Fruit fly (Drosophila melanogaster) whole organism, pupa: ENCODE data around the gene CG17118.
A peak's percentile ranks its signal among the peaks of the same experiment; 100 is the strongest.

Source experiments
- CG10348 ChIP-seq: fragments of 200-800 bp; sonication (Bioruptor generic); IDR thresholded peaks from 2 replicates; pipeline ENCODE4 v1.3.6; 2022; ENCODE audit warnings: missing biosample characterization, missing genetic modification characterization
- CG12605 ChIP-seq: fragments of 200-800 bp; sonication (Bioruptor generic); IDR thresholded peaks from 2 replicates; pipeline ENCODE4 v1.3.6; 2022; ENCODE audit warnings: missing biosample characterization, missing genetic modification characterization
- CG13204 ChIP-seq: fragments of 200-800 bp; sonication (Bioruptor generic); optimal IDR thresholded peaks from 2 replicates; lab custom pipeline; 2018; ENCODE audit warnings: missing biosample characterization, mild to moderate bottlenecking, missing genetic modification characterization, moderate library complexity
- CG14655 ChIP-seq: fragments of 200-800 bp; sonication (Bioruptor generic); optimal IDR thresholded peaks from 3 replicates; lab custom pipeline; 2017; ENCODE audit warnings: mild to moderate bottlenecking, missing biosample characterization, missing genetic modification reagents, missing genetic modification characterization
- CG15710 ChIP-seq: fragments of 200-800 bp; sonication (Bioruptor generic); optimal IDR thresholded peaks from 2 replicates; lab custom pipeline; 2018; ENCODE audit warnings: missing biosample characterization, mild to moderate bottlenecking, missing genetic modification characterization, moderate library complexity
- CG17806 ChIP-seq: fragments of 200-800 bp; sonication (Bioruptor generic); optimal IDR thresholded peaks from 2 replicates; lab custom pipeline; 2018; ENCODE audit warnings: missing biosample characterization, mild to moderate bottlenecking, missing genetic modification characterization, moderate library complexity
- CG32121 ChIP-seq: fragments of 200-800 bp; sonication (Bioruptor generic); IDR thresholded peaks from 2 replicates; pipeline ENCODE4 v1.3.6; 2022; ENCODE audit warnings: missing biosample characterization, missing genetic modification characterization
- CG34367 ChIP-seq: fragments of 200-800 bp; sonication (Bioruptor generic); optimal IDR thresholded peaks from 2 replicates; lab custom pipeline; 2018; ENCODE audit warnings: missing biosample characterization, mild to moderate bottlenecking, missing genetic modification characterization
- CG4496 ChIP-seq: fragments of 200-800 bp; sonication (Bioruptor generic); IDR thresholded peaks from 3 replicates; pipeline ENCODE4 v1.3.6; 2022; ENCODE audit warnings: missing biosample characterization, missing genetic modification characterization
- CG8159 ChIP-seq: fragments of 200-800 bp; sonication (Bioruptor generic); optimal IDR thresholded peaks from 3 replicates; lab custom pipeline; 2018; ENCODE audit warnings: missing biosample characterization, mild to moderate bottlenecking, missing genetic modification characterization, moderate library complexity
- CG8301 ChIP-seq: fragments of 200-800 bp; sonication (Bioruptor generic); optimal IDR thresholded peaks from 2 replicates; lab custom pipeline; 2018; ENCODE audit warnings: missing biosample characterization, mild to moderate bottlenecking, missing genetic modification characterization
- CG9948 ChIP-seq: fragments of 200-800 bp; sonication (Bioruptor generic); optimal IDR thresholded peaks from 2 replicates; lab custom pipeline; 2018; ENCODE audit warnings: missing biosample characterization, mild to moderate bottlenecking, missing genetic modification characterization, moderate library complexity
- D1 ChIP-seq: fragments of 200-800 bp; sonication (Bioruptor generic); optimal IDR thresholded peaks from 2 replicates; lab custom pipeline; 2018; ENCODE audit warnings: missing biosample characterization, mild to moderate bottlenecking, missing genetic modification characterization, moderate library complexity
- EcR ChIP-seq: fragments of 200-800 bp; sonication (Bioruptor generic); optimal IDR thresholded peaks from 3 replicates; lab custom pipeline; 2019; ENCODE audit warnings: missing biosample characterization, missing genetic modification characterization, mild to moderate bottlenecking, moderate library complexity, missing genetic modification reagents
- Ets98B ChIP-seq: fragments of 200-800 bp; sonication (Bioruptor generic); IDR thresholded peaks from 2 replicates; pipeline ENCODE4 v1.3.6; 2022; ENCODE audit warnings: missing biosample characterization, missing genetic modification characterization
- Pif1A ChIP-seq: fragments of 200-800 bp; sonication (Bioruptor generic); optimal IDR thresholded peaks from 3 replicates; lab custom pipeline; 2016; ENCODE audit warnings: missing biosample characterization, missing genetic modification characterization
- Pif1B ChIP-seq: fragments of 200-800 bp; sonication (Bioruptor generic); optimal IDR thresholded peaks from 3 replicates; lab custom pipeline; 2016; ENCODE audit warnings: missing biosample characterization, missing genetic modification characterization
- Snoo ChIP-seq: fragments of 200-800 bp; sonication (Bioruptor generic); optimal IDR thresholded peaks from 3 replicates; lab custom pipeline; 2017; ENCODE audit warnings: missing biosample characterization, mild to moderate bottlenecking, missing genetic modification characterization, inconsistent platforms
- fd96Ca ChIP-seq: fragments of 200-800 bp; sonication (Bioruptor generic); IDR thresholded peaks from 3 replicates; pipeline ENCODE4 v1.3.6; 2022; ENCODE audit warnings: missing biosample characterization, missing genetic modification characterization
- gl ChIP-seq: fragments of 200-800 bp; sonication (Bioruptor generic); optimal IDR thresholded peaks from 2 replicates; lab custom pipeline; 2018; ENCODE audit warnings: missing biosample characterization, mild to moderate bottlenecking, missing genetic modification characterization
- rn ChIP-seq: fragments of 200-800 bp; sonication (Bioruptor generic); IDR thresholded peaks from 2 replicates; pipeline ENCODE4 v1.3.6; 2022; ENCODE audit warnings: missing biosample characterization, missing genetic modification characterization

Gene CG17118

dm6 chr2L:10729955-10730354 is at the start of gene CG17118:
TSS of gene CG17118 (plus strand) at chr2L:10730255.
- TF ChIP-seq CG9948 (tag; lab: Kevin White, UChicago) (no peak), CG15710 (no peak), EcR (GFP tag; lab: Kevin White, UChicago) (no peak), CG13204 (GFP tag; lab: Kevin White, UChicago) (no peak), CG32121 (GFP tag; lab: Robert Waterston, UW) (no peak), CG17806 (no peak), CG12605 (no peak), CG14655 (GFP tag; lab: Kevin White, UChicago) (no peak), rn (no peak), Pif1A (GFP tag; lab: Kevin White, UChicago) (no peak), CG8301 (tag; lab: Kevin White, UChicago) (no peak), CG4496 (no peak), D1 (no peak), CG10348 (no peak)

dm6 chr2L:10680584-10681080 is 49.4 kb upstream of the CG17118 start, which contains the start of gene CG17105:
TSS of gene CG17105 (plus strand) at chr2L:10681030.
- no peak for TF ChIP-seq CG8159
- TF ChIP-seq CG8301 (tag; lab: Kevin White, UChicago) = no peak
- no peak for TF ChIP-seq CG10348
- TF ChIP-seq CG4496 = 0 out of 3 replicates have a peak, but pooled peaks have one; percentile 20
- TF ChIP-seq CG13204 (GFP tag; lab: Kevin White, UChicago) = no peak
- TF ChIP-seq, all 21 proteins: peak for 1

dm6 chr2L:10681602-10682001 is 48.5 kb upstream of the CG17118 start, which contains the start of gene CG17107:
TSS of gene CG17107 (plus strand) at chr2L:10681902.
- TF ChIP-seq Pif1A (GFP tag; lab: Kevin White, UChicago) = no peak
- TF ChIP-seq gl (tag; lab: Kevin White, UChicago) = no peak
- TF ChIP-seq CG15710 = no peak
- no peak for TF ChIP-seq EcR (GFP tag; lab: Kevin White, UChicago)
- TF ChIP-seq CG4496 = no peak
- no peak for TF ChIP-seq rn
- no peak for TF ChIP-seq D1
- TF ChIP-seq CG8301 (tag; lab: Kevin White, UChicago) = no peak
- TF ChIP-seq CG34367 (tag; lab: Kevin White, UChicago) = no peak
- no peak for TF ChIP-seq CG12605
- TF ChIP-seq CG10348 = no peak
- no peak for TF ChIP-seq CG13204 (GFP tag; lab: Kevin White, UChicago)
- TF ChIP-seq Snoo (tag; lab: Kevin White, UChicago) = no peak
- TF ChIP-seq Pif1B (GFP tag; lab: Kevin White, UChicago) = no peak
- TF ChIP-seq CG14655 (GFP tag; lab: Kevin White, UChicago) = no peak
- TF ChIP-seq CG8159 = no peak
- no peak for TF ChIP-seq fd96Ca (GFP tag; lab: Robert Waterston, UW)
- TF ChIP-seq CG9948 (tag; lab: Kevin White, UChicago) = no peak

- TF ChIP-seq CG8301 (tag; lab: Kevin White, UChicago) (no peak), CG8159 (no peak), Ets98B (no peak), CG17806 (no peak), CG9948 (tag; lab: Kevin White, UChicago) (no peak), EcR (GFP tag; lab: Kevin White, UChicago) (no peak), CG14655 (GFP tag; lab: Kevin White, UChicago) (no peak), CG13204 (GFP tag; lab: Kevin White, UChicago) (no peak), fd96Ca (GFP tag; lab: Robert Waterston, UW) (no peak), Pif1A (GFP tag; lab: Kevin White, UChicago) (no peak), gl (tag; lab: Kevin White, UChicago) (no peak), CG4496 (no peak), CG34367 (tag; lab: Kevin White, UChicago) (no peak), CG10348 (no peak), CG12605 (no peak), D1 (no peak), Snoo (tag; lab: Kevin White, UChicago) (no peak), CG15710 (no peak), rn (no peak)
- TF ChIP-seq, all 21 proteins: peak for 0
Observed at dm6 chr2L:10682197-10682596, 47.9 kb upstream of the CG17118 start.

- TF ChIP-seq CG15710 (no peak), Ets98B (no peak), CG12605 (no peak), Pif1A (GFP tag; lab: Kevin White, UChicago) (no peak), CG34367 (tag; lab: Kevin White, UChicago) (no peak), CG10348 (no peak), fd96Ca (GFP tag; lab: Robert Waterston, UW) (no peak)
Observed at dm6 chr2L:10682912-10683311, 47.1 kb upstream of the CG17118 start.

dm6 chr2L:10684309-10684708 is 45.7 kb upstream of the CG17118 start, which contains the start of gene CG7299:
TSS of gene CG7299 (minus strand) at chr2L:10684409.
- TF ChIP-seq CG15710 = no peak
- TF ChIP-seq EcR (GFP tag; lab: Kevin White, UChicago) = no peak
- TF ChIP-seq Ets98B = no peak
- TF ChIP-seq CG34367 (tag; lab: Kevin White, UChicago) = no peak
- TF ChIP-seq gl (tag; lab: Kevin White, UChicago) = no peak
- no peak for TF ChIP-seq fd96Ca (GFP tag; lab: Robert Waterston, UW)
- TF ChIP-seq CG10348 = no peak
- TF ChIP-seq rn = no peak
- TF ChIP-seq CG13204 (GFP tag; lab: Kevin White, UChicago) = no peak
- TF ChIP-seq CG32121 (GFP tag; lab: Robert Waterston, UW) = no peak
- no peak for TF ChIP-seq CG8301 (tag; lab: Kevin White, UChicago)
- TF ChIP-seq CG14655 (GFP tag; lab: Kevin White, UChicago) = no peak
- TF ChIP-seq D1 = no peak
- no peak for TF ChIP-seq CG12605
- TF ChIP-seq CG8159 = no peak
- no peak for TF ChIP-seq CG17806
- TF ChIP-seq Pif1A (GFP tag; lab: Kevin White, UChicago) = no peak
